Worm (Caenorhabditis elegans): ENCODE data around the gene R74.2.

Gene R74.2

DNA sequence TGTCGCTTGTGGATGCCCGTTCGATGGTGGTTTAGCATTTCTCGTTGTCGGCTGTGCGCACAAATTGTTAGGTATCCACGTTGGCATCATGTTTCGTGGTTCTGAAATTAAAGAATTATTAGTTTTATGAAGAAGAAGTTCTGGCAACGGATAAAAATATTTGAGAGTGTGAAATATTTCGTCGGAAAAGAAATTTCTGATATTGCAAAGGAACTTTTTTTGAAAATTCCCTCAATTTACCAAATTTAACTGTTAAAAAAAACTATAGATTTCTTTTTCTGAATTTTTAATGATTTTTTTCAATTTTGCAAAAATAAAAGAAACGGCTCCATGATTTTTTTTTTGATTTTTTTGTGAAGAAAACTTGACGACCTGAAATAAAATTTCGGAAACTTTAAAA lies 40.0 kb downstream of the R74.2 start, which contains the start of gene mpk-1:
Gene mpk-1 (minus strand): TSS at position 101 of the 400 bp plus-strand sequence.
- no peak for TF ChIP-seq ceh-13 (GFP tag; optimal IDR thresholded peaks at IDR 0.05)
- no peak for TF ChIP-seq hmg-4 (GFP tag; optimal IDR thresholded peaks at IDR 0.05)
- no peak for TF ChIP-seq F13C5.2 (tag; optimal IDR thresholded peaks at IDR 0.05)
- no peak for TF ChIP-seq scrt-1 (GFP tag; IDR thresholded peaks at IDR 0.05)
- no peak for TF ChIP-seq pes-1 (GFP tag; IDR thresholded peaks at IDR 0.05)
- no peak for TF ChIP-seq tbx-11 (GFP tag; IDR thresholded peaks at IDR 0.05)
- no peak for TF ChIP-seq aly-1 (tag; optimal IDR thresholded peaks at IDR 0.05)
- no peak for TF ChIP-seq hnd-1 (tag; optimal IDR thresholded peaks at IDR 0.05)
- no peak for TF ChIP-seq B0310.2 (tag; optimal IDR thresholded peaks at IDR 0.05)
- no peak for TF ChIP-seq flt-1 (GFP tag; IDR thresholded peaks at IDR 0.05)
- no peak for TF ChIP-seq tbx-37 (GFP tag; conservative IDR thresholded peaks at IDR 0.05)
- TF ChIP-seq sea-1 (GFP tag; conservative IDR thresholded peaks at IDR 0.05): no peak
- no peak for TF ChIP-seq tra-4 (tag; optimal IDR thresholded peaks at IDR 0.05)
- TF ChIP-seq ets-7 (tag; optimal IDR thresholded peaks at IDR 0.05): no peak
- TF ChIP-seq ama-1 (optimal IDR thresholded peaks at IDR 0.05): no peak

DNA sequence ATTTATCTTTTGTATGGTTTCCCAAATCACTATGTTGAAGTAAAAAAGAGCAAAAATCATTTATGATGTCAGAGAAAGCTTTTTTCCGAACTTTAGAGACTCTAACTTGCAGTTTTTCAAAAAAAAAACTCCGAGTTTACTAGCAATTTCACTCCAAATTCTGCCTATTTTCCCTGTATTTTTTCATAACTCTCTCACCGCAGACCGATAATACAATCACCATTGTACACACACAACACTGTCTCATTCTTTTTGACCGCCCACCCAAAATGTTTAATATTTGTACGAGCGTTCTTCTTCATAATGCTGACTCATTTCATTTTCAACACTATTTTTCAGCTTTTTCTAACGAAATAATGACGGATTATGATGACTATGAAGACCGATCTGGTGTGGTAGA lies 40.9 kb downstream of the R74.2 start, which contains the start of gene F43C1.5:
Gene F43C1.5 (plus strand): TSS at position 301 of the 400 bp plus-strand sequence.
- no peak for TF ChIP-seq B0310.2 (tag; optimal IDR thresholded peaks at IDR 0.05)
- no peak for TF ChIP-seq hmg-4 (GFP tag; optimal IDR thresholded peaks at IDR 0.05)
- no peak for TF ChIP-seq F13C5.2 (tag; optimal IDR thresholded peaks at IDR 0.05)
- no peak for TF ChIP-seq tbx-11 (GFP tag; IDR thresholded peaks at IDR 0.05)
- no peak for TF ChIP-seq hmbx-1 (tag; optimal IDR thresholded peaks at IDR 0.05)
- TF ChIP-seq pes-1 (GFP tag; IDR thresholded peaks at IDR 0.05): no peak
- TF ChIP-seq tra-4 (tag; optimal IDR thresholded peaks at IDR 0.05): no peak
- TF ChIP-seq hnd-1 (tag; optimal IDR thresholded peaks at IDR 0.05): no peak
- no peak for TF ChIP-seq ceh-13 (GFP tag; optimal IDR thresholded peaks at IDR 0.05)
- no peak for TF ChIP-seq ets-7 (tag; optimal IDR thresholded peaks at IDR 0.05)
- no peak for TF ChIP-seq scrt-1 (GFP tag; IDR thresholded peaks at IDR 0.05)
- TF ChIP-seq tbx-37 (GFP tag; conservative IDR thresholded peaks at IDR 0.05): no peak
- TF ChIP-seq ama-1 (optimal IDR thresholded peaks at IDR 0.05): no peak
- TF ChIP-seq aly-1 (tag; optimal IDR thresholded peaks at IDR 0.05): no peak
- TF ChIP-seq flt-1 (GFP tag; IDR thresholded peaks at IDR 0.05): no peak
- no peak for TF ChIP-seq ceh-36 (tag; optimal IDR thresholded peaks at IDR 0.05)
- TF ChIP-seq sea-1 (GFP tag; conservative IDR thresholded peaks at IDR 0.05): no peak

DNA sequence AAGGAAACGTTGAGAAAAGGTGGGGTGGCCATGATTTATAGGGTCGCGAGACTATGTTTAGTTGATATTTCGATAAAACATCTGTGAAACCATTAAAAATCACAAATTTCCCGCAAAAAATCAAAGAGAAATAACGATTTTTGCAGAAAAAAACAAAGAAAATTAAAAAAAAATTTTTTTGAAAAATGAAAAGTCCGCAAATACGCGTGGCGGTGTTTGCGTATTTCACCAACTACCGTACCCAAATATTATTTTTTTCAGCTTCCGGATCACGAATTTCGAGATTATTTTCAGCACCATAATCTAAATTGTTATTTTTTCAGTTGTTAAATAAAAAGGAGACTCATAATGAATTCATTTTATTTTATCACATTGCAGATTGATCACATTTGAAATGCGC lies 42.1 kb downstream of the R74.2 start:
- TF ChIP-seq ama-1 (optimal IDR thresholded peaks at IDR 0.05) (no peak), sea-1 (GFP tag; conservative IDR thresholded peaks at IDR 0.05) (no peak), hmg-4 (GFP tag; optimal IDR thresholded peaks at IDR 0.05) (no peak), hmbx-1 (tag; optimal IDR thresholded peaks at IDR 0.05) (no peak), scrt-1 (GFP tag; IDR thresholded peaks at IDR 0.05) (no peak), ceh-13 (GFP tag; optimal IDR thresholded peaks at IDR 0.05) (no peak), ceh-36 (tag; optimal IDR thresholded peaks at IDR 0.05) (no peak), ets-7 (tag; optimal IDR thresholded peaks at IDR 0.05) (no peak)

DNA sequence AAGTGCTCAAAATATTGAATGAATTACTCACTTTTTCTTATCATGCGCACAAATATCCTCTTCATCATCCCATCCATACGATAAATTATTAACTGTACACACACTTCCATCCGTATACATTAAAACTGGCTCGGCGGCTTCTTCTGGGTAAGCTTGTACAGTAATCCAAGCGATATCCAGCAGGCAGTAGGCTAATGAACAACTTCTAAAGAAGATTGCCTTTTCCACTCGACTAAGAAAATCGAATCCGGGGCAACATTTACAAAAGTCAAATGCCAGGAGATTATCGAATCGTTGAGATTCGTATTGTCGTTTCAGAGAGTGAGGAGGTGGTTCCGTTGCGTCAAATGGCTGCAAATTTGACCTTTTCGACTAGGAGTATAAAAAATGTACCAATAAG lies 43.4 kb downstream of the R74.2 start:
- TF ChIP-seq tbx-11 (GFP tag; IDR thresholded peaks at IDR 0.05) (no peak), ama-1 (optimal IDR thresholded peaks at IDR 0.05) (no peak), ets-7 (tag; optimal IDR thresholded peaks at IDR 0.05) (no peak), tbx-37 (GFP tag; conservative IDR thresholded peaks at IDR 0.05) (no peak), pes-1 (GFP tag; IDR thresholded peaks at IDR 0.05) (no peak)

DNA sequence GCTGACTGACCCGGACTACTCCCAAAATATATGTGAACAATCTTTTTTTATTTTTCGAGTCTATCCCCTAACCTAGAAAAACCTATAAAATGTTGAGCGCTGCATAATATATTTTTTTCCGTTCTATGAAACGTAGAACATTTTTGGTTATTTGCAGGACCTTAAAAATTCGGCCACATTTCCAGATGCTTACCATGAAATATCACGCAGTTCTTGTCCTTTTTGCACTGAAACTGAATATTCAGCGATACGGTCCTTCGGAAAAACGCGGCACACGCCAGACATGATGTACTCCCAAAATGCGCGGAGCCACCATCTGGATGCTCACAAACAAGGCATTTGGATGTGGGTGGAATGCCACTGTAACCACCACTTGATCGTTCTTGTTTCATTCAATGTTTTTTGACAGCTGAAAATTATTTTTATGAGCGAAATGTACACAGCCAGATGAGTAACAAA lies 44.9 kb downstream of the R74.2 start, which contains the start of gene nhr-20:
Gene nhr-20 (minus strand): TSS at position 409 of the 459 bp plus-strand sequence.
- no peak for TF ChIP-seq tbx-37 (GFP tag; conservative IDR thresholded peaks at IDR 0.05)
- no peak for TF ChIP-seq tbx-11 (GFP tag; IDR thresholded peaks at IDR 0.05)
- no peak for TF ChIP-seq ets-7 (tag; optimal IDR thresholded peaks at IDR 0.05)
- TF ChIP-seq ceh-13 (GFP tag; optimal IDR thresholded peaks at IDR 0.05): no peak
- no peak for TF ChIP-seq aly-1 (tag; optimal IDR thresholded peaks at IDR 0.05)
- no peak for TF ChIP-seq F13C5.2 (tag; optimal IDR thresholded peaks at IDR 0.05)

DNA sequence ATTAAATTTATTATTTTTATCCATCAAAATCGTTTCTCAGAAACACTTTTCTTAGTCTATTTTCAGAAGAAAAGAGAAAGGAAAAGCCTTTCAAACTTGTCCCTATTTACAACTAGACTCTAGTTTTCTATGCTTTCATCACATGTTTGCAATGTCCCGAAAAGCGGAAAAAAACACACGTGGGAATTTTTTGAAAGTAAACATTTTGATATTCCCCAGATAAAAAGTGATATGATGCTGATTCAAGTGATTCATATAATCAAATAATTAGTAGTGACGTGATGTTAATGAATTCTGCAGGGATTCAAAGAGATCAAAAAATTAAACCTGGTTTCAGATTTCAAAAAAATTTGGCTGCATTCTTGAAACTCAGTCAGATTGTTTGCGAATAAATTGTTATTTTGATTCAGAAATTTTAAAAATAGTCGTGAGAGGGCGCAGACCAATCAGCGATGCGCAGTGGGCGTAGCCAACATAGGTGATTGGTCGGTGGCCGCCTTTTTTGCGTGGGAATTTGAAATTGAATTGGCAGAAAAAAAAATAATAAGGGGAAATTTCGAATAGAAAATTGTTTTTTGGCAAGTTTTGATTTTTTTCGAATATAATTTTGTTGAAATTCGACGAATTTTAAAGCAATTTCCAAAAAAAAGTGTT lies 46.8 kb downstream of the R74.2 start:
- TF ChIP-seq sea-1 (GFP tag; conservative IDR thresholded peaks at IDR 0.05) (no peak), ceh-36 (tag; optimal IDR thresholded peaks at IDR 0.05) (no peak), pes-1 (GFP tag; IDR thresholded peaks at IDR 0.05) (no peak), tbx-11 (GFP tag; IDR thresholded peaks at IDR 0.05) (no peak), flt-1 (GFP tag; IDR thresholded peaks at IDR 0.05) (no peak), tra-4 (tag; optimal IDR thresholded peaks at IDR 0.05) (no peak), scrt-1 (GFP tag; IDR thresholded peaks at IDR 0.05) (no peak), B0310.2 (tag; optimal IDR thresholded peaks at IDR 0.05) (no peak), hmg-4 (GFP tag; optimal IDR thresholded peaks at IDR 0.05) (no peak)

DNA sequence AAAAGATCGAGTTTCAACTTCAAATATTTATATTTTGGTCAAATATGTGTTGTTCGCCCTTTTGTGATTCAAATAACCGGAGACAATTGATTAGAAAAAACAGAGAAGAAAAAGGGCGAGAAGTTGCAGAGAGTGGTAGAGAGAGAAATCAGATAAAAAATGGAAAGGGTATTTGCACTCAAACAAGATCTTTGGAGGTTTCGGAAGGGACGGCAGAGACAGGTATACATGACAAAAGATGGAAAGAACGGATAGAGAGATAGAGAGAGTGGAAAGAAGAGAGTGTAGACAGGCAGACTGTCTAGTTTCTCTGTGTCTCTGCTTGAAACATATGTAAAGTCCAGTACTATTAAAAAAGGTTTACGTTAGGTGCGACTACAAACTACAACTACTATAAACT lies 48.2 kb downstream of the R74.2 start:
- TF ChIP-seq ceh-13 (GFP tag; optimal IDR thresholded peaks at IDR 0.05) (no peak), tra-4 (tag; optimal IDR thresholded peaks at IDR 0.05) (no peak), F13C5.2 (tag; optimal IDR thresholded peaks at IDR 0.05) (no peak), tbx-11 (GFP tag; IDR thresholded peaks at IDR 0.05) (no peak), sea-1 (GFP tag; conservative IDR thresholded peaks at IDR 0.05) (no peak), ets-7 (tag; optimal IDR thresholded peaks at IDR 0.05) (no peak), hmbx-1 (tag; optimal IDR thresholded peaks at IDR 0.05) (no peak), flt-1 (GFP tag; IDR thresholded peaks at IDR 0.05) (no peak), ama-1 (optimal IDR thresholded peaks at IDR 0.05) (no peak), hmg-4 (GFP tag; optimal IDR thresholded peaks at IDR 0.05) (no peak), scrt-1 (GFP tag; IDR thresholded peaks at IDR 0.05) (no peak), pes-1 (GFP tag; IDR thresholded peaks at IDR 0.05) (no peak)

DNA sequence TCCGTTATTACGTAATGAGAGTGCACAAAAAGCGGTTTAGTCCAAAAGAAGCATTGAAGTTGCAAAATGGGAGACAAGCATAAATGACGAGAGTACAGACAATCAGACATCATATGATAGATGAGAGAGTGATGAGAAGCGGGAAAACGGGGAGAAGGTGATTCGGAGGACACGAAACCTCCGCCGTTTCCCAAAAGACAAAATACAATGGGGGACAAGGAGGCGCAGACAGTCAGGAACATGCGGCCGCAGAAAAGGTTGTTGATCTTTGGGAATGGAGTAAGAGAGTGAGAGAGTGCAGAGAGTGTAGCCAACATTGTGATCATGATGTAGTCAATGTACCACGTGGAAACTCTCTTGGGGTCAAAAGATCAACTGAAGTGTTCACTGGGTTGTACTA lies 49.7 kb downstream of the R74.2 start:
- no peak for TF ChIP-seq tbx-37 (GFP tag; conservative IDR thresholded peaks at IDR 0.05)
- TF ChIP-seq tra-4 (tag; optimal IDR thresholded peaks at IDR 0.05): no peak
- TF ChIP-seq pes-1 (GFP tag; IDR thresholded peaks at IDR 0.05): no peak
- TF ChIP-seq B0310.2 (tag; optimal IDR thresholded peaks at IDR 0.05): no peak
- peak; percentile 15 for TF ChIP-seq hmg-4 (GFP tag; optimal IDR thresholded peaks at IDR 0.05)
- TF ChIP-seq ets-7 (tag; optimal IDR thresholded peaks at IDR 0.05): no peak
